Worm (Caenorhabditis elegans) whole organism, L1 larva: ENCODE measurements around the gene hal-2.

Experiments
- C34B4.2 ChIP-seq: sonication (generic microtip); optimal IDR thresholded peaks from 2 replicates; lab custom pipeline; 2017; ENCODE audit warnings: mild to moderate bottlenecking, missing genetic modification characterization, missing compliant biosample characterization
- F16B12.6 ChIP-seq: fragments of 150-350 bp; optimal IDR thresholded peaks from 2 replicates; lab custom pipeline; 2014; ENCODE audit warnings: missing biosample characterization, missing genetic modification characterization
- Y116A8C.19 ChIP-seq: sonication (generic microtip); optimal IDR thresholded peaks from 2 replicates; lab custom pipeline; 2016; ENCODE audit warnings: missing compliant biosample characterization, missing genetic modification characterization, borderline replicate concordance
- blmp-1 ChIP-seq: fragments of 150-350 bp; optimal IDR thresholded peaks from 2 replicates; lab custom pipeline; 2014; ENCODE audit warnings: missing biosample characterization, missing genetic modification characterization
- ceh-82 ChIP-seq, 3 experiments: fragments of 150-350 bp in 1 of 3; sonication (generic microtip) in 2 of 3; optimal IDR thresholded peaks; 2 replicates each; lab custom pipeline; 2014 to 2017; ENCODE audit warnings: missing biosample characterization in 3 of 3, missing genetic modification characterization in 3 of 3
- dsc-1 ChIP-seq: sonication (generic microtip); optimal IDR thresholded peaks from 2 replicates; lab custom pipeline; 2016; ENCODE audit warnings: mild to moderate bottlenecking, missing genetic modification characterization, missing compliant biosample characterization
- efl-1 ChIP-seq, 4 experiments: fragments of 150-350 bp; optimal IDR thresholded peaks in 3 of 4; peaks in 1 of 4; 1 replicate in 1 of 4; 2 replicates in 3 of 4; lab custom pipeline; 2014; ENCODE audit warnings: missing biosample characterization in 2 of 4, missing genetic modification characterization in 2 of 4, missing genetic modification reagents in 2 of 4
- efl-3 ChIP-seq: fragments of 200-800 bp; sonication (Bioruptor generic); optimal IDR thresholded peaks from 2 replicates; lab custom pipeline; 2018; ENCODE audit warnings: mild to moderate bottlenecking, missing genetic modification characterization, missing compliant biosample characterization
- egl-13 ChIP-seq: sonication (generic microtip); optimal IDR thresholded peaks from 2 replicates; lab custom pipeline; 2016; ENCODE audit warnings: missing genotype, missing genetic modification reagents, missing genetic modification characterization, missing compliant biosample characterization
- elt-2 ChIP-seq: sonication (generic microtip); optimal IDR thresholded peaks from 2 replicates; lab custom pipeline; 2016; ENCODE audit warnings: missing genetic modification characterization, mild to moderate bottlenecking, inconsistent platforms, missing compliant biosample characterization, missing genetic modification reagents
- ets-5 ChIP-seq: fragments of 200-800 bp; sonication (Bioruptor generic); IDR thresholded peaks from 2 replicates; pipeline ENCODE4 v1.3.6; 2022; ENCODE audit warnings: missing genetic modification characterization, missing compliant biosample characterization
- fkh-8 ChIP-seq: sonication (generic microtip); optimal IDR thresholded peaks from 2 replicates; lab custom pipeline; 2016; ENCODE audit warnings: mild to moderate bottlenecking, missing genetic modification characterization, missing compliant biosample characterization
- grh-1 ChIP-seq: fragments of 200-800 bp; sonication (Bioruptor generic); IDR thresholded peaks from 2 replicates; pipeline ENCODE4 v1.3.6; 2022; ENCODE audit warnings: missing genetic modification reagents, missing genetic modification characterization, missing compliant biosample characterization
- hlh-4 ChIP-seq: sonication (generic microtip); optimal IDR thresholded peaks from 2 replicates; lab custom pipeline; 2016; ENCODE audit warnings: mild to moderate bottlenecking, missing genetic modification characterization, missing compliant biosample characterization
- hpl-2 ChIP-seq: fragments of 150-350 bp; optimal IDR thresholded peaks from 2 replicates; lab custom pipeline; 2014; ENCODE audit warnings: missing biosample characterization, missing genetic modification reagents, missing genetic modification characterization
- irx-1 ChIP-seq: sonication (generic microtip); optimal IDR thresholded peaks from 2 replicates; lab custom pipeline; 2016; ENCODE audit warnings: missing genetic modification characterization, missing compliant biosample characterization
- isw-1 ChIP-seq: fragments of 200-800 bp; sonication (Bioruptor generic); IDR thresholded peaks from 2 replicates; pipeline ENCODE4 v1.3.6; 2022; ENCODE audit warnings: missing genetic modification characterization, missing compliant biosample characterization
- jun-1 ChIP-seq: fragments of 150-350 bp; optimal IDR thresholded peaks from 2 replicates; lab custom pipeline; 2014; ENCODE audit warnings: missing biosample characterization, missing genetic modification reagents, missing genetic modification characterization
- lin-13 ChIP-seq: fragments of 150-350 bp; optimal IDR thresholded peaks from 2 replicates; lab custom pipeline; 2014; ENCODE audit warnings: missing biosample characterization, missing genetic modification reagents, missing genetic modification characterization
- lin-14 ChIP-seq: fragments of 200-800 bp; sonication (Bioruptor generic); optimal IDR thresholded peaks from 2 replicates; lab custom pipeline; 2018; ENCODE audit warnings: mild to moderate bottlenecking, missing genetic modification characterization, moderate library complexity, missing compliant biosample characterization
- lin-15B ChIP-seq: fragments of 150-350 bp; sonication (generic microtip); optimal IDR thresholded peaks from 3 replicates; lab custom pipeline; 2014; ENCODE audit warnings: missing biosample characterization, missing genetic modification characterization
- lin-35 ChIP-seq, 2 experiments: fragments of 150-350 bp; optimal IDR thresholded peaks; 2 replicates each; lab custom pipeline; 2014; ENCODE audit warnings: missing biosample characterization in 2 of 2, missing genetic modification characterization in 2 of 2, missing genetic modification reagents in 2 of 2
- lir-3 ChIP-seq: sonication (generic microtip); optimal IDR thresholded peaks from 2 replicates; lab custom pipeline; 2016; ENCODE audit warnings: mild to moderate bottlenecking, missing genetic modification characterization, moderate library complexity, missing compliant biosample characterization; ENCODE audit not compliant: poor library complexity
- lsy-2 ChIP-seq, 2 experiments: fragments of 150-350 bp; optimal IDR thresholded peaks; 2 replicates each; lab custom pipeline; 2014; ENCODE audit warnings: missing biosample characterization in 2 of 2, missing genetic modification characterization in 2 of 2
- mep-1 ChIP-seq: fragments of 150-350 bp; optimal IDR thresholded peaks from 2 replicates; lab custom pipeline; 2014; ENCODE audit warnings: missing biosample characterization, missing genetic modification characterization
- nhr-12 ChIP-seq: sonication (generic microtip); optimal IDR thresholded peaks from 2 replicates; lab custom pipeline; 2017; ENCODE audit warnings: missing biosample characterization, missing genetic modification characterization
- nhr-20 ChIP-seq: sonication (generic microtip); optimal IDR thresholded peaks from 2 replicates; lab custom pipeline; 2016; ENCODE audit warnings: mild to moderate bottlenecking, missing genetic modification characterization, missing compliant biosample characterization
- nhr-237 ChIP-seq: fragments of 150-350 bp; optimal IDR thresholded peaks from 2 replicates; lab custom pipeline; 2014; ENCODE audit warnings: missing biosample characterization, missing genetic modification characterization
- nhr-47 ChIP-seq: sonication (generic microtip); optimal IDR thresholded peaks from 2 replicates; lab custom pipeline; 2016; ENCODE audit warnings: mild to moderate bottlenecking, missing genetic modification characterization, moderate library complexity, missing compliant biosample characterization
- nhr-71 ChIP-seq: sonication (generic microtip); optimal IDR thresholded peaks from 2 replicates; lab custom pipeline; 2016; ENCODE audit warnings: mild to moderate bottlenecking, missing genetic modification characterization, moderate library complexity, missing compliant biosample characterization
- nhr-76 ChIP-seq: sonication (generic microtip); optimal IDR thresholded peaks from 2 replicates; lab custom pipeline; 2017; ENCODE audit warnings: missing biosample characterization, missing genetic modification characterization
- nhr-84 ChIP-seq: sonication (generic microtip); optimal IDR thresholded peaks from 2 replicates; lab custom pipeline; 2017; ENCODE audit warnings: missing biosample characterization, missing genetic modification characterization
- pax-3 ChIP-seq: fragments of 200-800 bp; sonication (Bioruptor generic); optimal IDR thresholded peaks from 2 replicates; lab custom pipeline; 2018; ENCODE audit warnings: mild to moderate bottlenecking, missing genetic modification characterization, moderate library complexity, missing compliant biosample characterization
- rnt-1 ChIP-seq: sonication (generic microtip); optimal IDR thresholded peaks from 2 replicates; lab custom pipeline; 2016; ENCODE audit warnings: mild to moderate bottlenecking, missing genetic modification characterization, moderate library complexity, missing compliant biosample characterization
- snu-23 ChIP-seq: sonication (generic microtip); optimal IDR thresholded peaks from 2 replicates; lab custom pipeline; 2016; ENCODE audit warnings: missing genetic modification characterization, missing compliant biosample characterization
- sup-37 ChIP-seq: fragments of 200-800 bp; sonication (Bioruptor generic); optimal IDR thresholded peaks from 2 replicates; lab custom pipeline; 2018; ENCODE audit warnings: mild to moderate bottlenecking, missing genetic modification characterization, missing compliant biosample characterization
- swsn-7 ChIP-seq: sonication (generic microtip); optimal IDR thresholded peaks from 2 replicates; lab custom pipeline; 2016; ENCODE audit warnings: missing genetic modification characterization, missing compliant biosample characterization
- tbx-2 ChIP-seq: sonication (generic microtip); optimal IDR thresholded peaks from 2 replicates; lab custom pipeline; 2016; ENCODE audit warnings: missing genetic modification characterization, missing compliant biosample characterization
- unc-130 ChIP-seq: fragments of 150-350 bp; optimal IDR thresholded peaks from 2 replicates; lab custom pipeline; 2017; ENCODE audit warnings: missing biosample characterization, missing genetic modification characterization, inconsistent platforms
- unc-86 ChIP-seq: sonication (generic microtip); optimal IDR thresholded peaks from 2 replicates; lab custom pipeline; 2016; ENCODE audit warnings: missing genetic modification characterization, missing compliant biosample characterization
- unc-98 ChIP-seq: fragments of 200-800 bp; sonication (Bioruptor generic); IDR thresholded peaks from 2 replicates; pipeline ENCODE4 v1.3.6; 2022; ENCODE audit warnings: missing genetic modification characterization, missing compliant biosample characterization
- zag-1 ChIP-seq: fragments of 150-350 bp; optimal IDR thresholded peaks from 2 replicates; lab custom pipeline; 2014; ENCODE audit warnings: missing biosample characterization, missing genetic modification characterization
- zip-4 ChIP-seq: fragments of 200-800 bp; sonication (Bioruptor generic); optimal IDR thresholded peaks from 2 replicates; lab custom pipeline; 2018; ENCODE audit warnings: mild to moderate bottlenecking, missing genetic modification characterization, moderate library complexity, missing compliant biosample characterization
- ztf-11 ChIP-seq, 2 experiments: sonication (generic microtip); optimal IDR thresholded peaks; 2 replicates each; lab custom pipeline; 2016 to 2017; ENCODE audit warnings: missing genetic modification characterization in 2 of 2, missing biosample characterization in 1 of 2, missing compliant biosample characterization in 1 of 2
- ztf-4 ChIP-seq: fragments of 150-350 bp; optimal IDR thresholded peaks from 2 replicates; lab custom pipeline; 2014; ENCODE audit warnings: missing biosample characterization, missing genetic modification characterization

hal-2 gene

ce11 chrIII:10123586-10124233 lies 35.0 kb upstream of the hal-2 start, which contains the start of gene ttll-4 (continued):
- TF ChIP-seq lin-15B (tag; lab: Kevin White, UChicago), result peak; percentile 64
- TF ChIP-seq nhr-237 (tag; lab: Kevin White, UChicago), result no peak
- TF ChIP-seq lir-3 (tag; lab: Kevin White, UChicago), result peak; percentile 71
- TF ChIP-seq swsn-7, result peak; percentile 65
- TF ChIP-seq lin-14 (GFP tag; lab: Kevin White, UChicago), result peak; percentile 82
- peak; percentile 58 for TF ChIP-seq snu-23 (GFP tag; lab: Kevin White, UChicago)
- TF ChIP-seq tbx-2 (tag; lab: Kevin White, UChicago), result peak; percentile 59
- peak; percentile 56 for TF ChIP-seq fkh-8
- TF ChIP-seq elt-2 (tag; lab: Kevin White, UChicago), result no peak
- TF ChIP-seq unc-98 (GFP tag; lab: Robert Waterston, UW), result peak; percentile 72
- no peak for TF ChIP-seq sup-37 (GFP tag; lab: Kevin White, UChicago)
- TF ChIP-seq unc-86 (tag; lab: Kevin White, UChicago), result peak; percentile 72
- TF ChIP-seq lin-35 (GFP tag; optimal IDR thresholded peaks at IDR 0.05; lab: Kevin White, UChicago), result peak in 1 of 2 experiments; percentile 15
- peak; percentile 69 to 81 for TF ChIP-seq efl-1 (optimal IDR thresholded peaks at IDR 0.05; lab: Kevin White, UChicago)
- peak; percentile 47 to 80 for TF ChIP-seq efl-1 (GFP tag; optimal IDR thresholded peaks at IDR 0.05 in 1 of 2; lab: Kevin White, UChicago)
- TF ChIP-seq nhr-76, result no peak
- peak; percentile 36 for TF ChIP-seq nhr-20 (tag; lab: Kevin White, UChicago)
- TF ChIP-seq, all 84 proteins: peak for 32

- TF ChIP-seq hpl-2 (no peak), nhr-84 (tag; lab: Kevin White, UChicago) (no peak), zip-4 (GFP tag; lab: Kevin White, UChicago) (no peak), Y116A8C.19 (tag; lab: Kevin White, UChicago) (no peak), nhr-12 (tag; lab: Kevin White, UChicago) (no peak), ztf-4 (no peak), efl-1 (optimal IDR thresholded peaks at IDR 0.05; lab: Kevin White, UChicago) (peak; percentile 13 to 28), efl-1 (GFP tag; optimal IDR thresholded peaks at IDR 0.05 in 1 of 2; lab: Kevin White, UChicago) (peak; percentile 3 to 35), isw-1 (GFP tag; lab: Robert Waterston, UW) (no peak), nhr-71 (tag; lab: Kevin White, UChicago) (no peak), unc-98 (GFP tag; lab: Robert Waterston, UW) (no peak), lin-14 (GFP tag; lab: Kevin White, UChicago) (peak; percentile 59), egl-13 (tag; lab: Kevin White, UChicago) (no peak), unc-130 (no peak), ceh-82 (tag; optimal IDR thresholded peaks at IDR 0.05; lab: Kevin White, UChicago) (peak in 1 of 3 experiments; percentile 15), swsn-7 (no peak), lsy-2 (tag; optimal IDR thresholded peaks at IDR 0.05; lab: Kevin White, UChicago) (peak in 1 of 2 experiments; percentile 28), nhr-76 (no peak), mep-1 (tag; lab: Kevin White, UChicago) (peak; percentile 2), F16B12.6 (tag; lab: Kevin White, UChicago) (peak; percentile 15), ztf-11 (tag; optimal IDR thresholded peaks at IDR 0.05; lab: Kevin White, UChicago) (peak in 1 of 2 experiments; percentile 6), irx-1 (tag; lab: Kevin White, UChicago) (no peak), snu-23 (GFP tag; lab: Kevin White, UChicago) (no peak), grh-1 (GFP tag; lab: Robert Waterston, UW) (no peak), C34B4.2 (tag; lab: Kevin White, UChicago) (no peak), ets-5 (no peak), unc-86 (tag; lab: Kevin White, UChicago) (no peak), sup-37 (GFP tag; lab: Kevin White, UChicago) (no peak), jun-1 (no peak), efl-3 (GFP tag; lab: Kevin White, UChicago) (no peak), hlh-4 (tag; lab: Kevin White, UChicago) (no peak), lin-13 (GFP tag; lab: Kevin White, UChicago) (no peak), lin-15B (tag; lab: Kevin White, UChicago) (no peak), rnt-1 (tag; lab: Kevin White, UChicago) (peak; percentile 19), fkh-8 (no peak), blmp-1 (tag; lab: Kevin White, UChicago) (no peak), dsc-1 (tag; lab: Kevin White, UChicago) (peak; percentile 6), zag-1 (no peak), pax-3 (tag; lab: Kevin White, UChicago) (no peak), lir-3 (tag; lab: Kevin White, UChicago) (peak; percentile 32), nhr-47 (tag; lab: Kevin White, UChicago) (no peak)
Observed at ce11 chrIII:10120076-10120831, 31.5 kb upstream of the hal-2 start, which contains the start of the genes gtf-2H3 and ham-3. gtf-2H3 (minus strand) TSS chrIII:10120148. ham-3 (plus strand) TSS chrIII:10120781.
